Fruit fly (Drosophila melanogaster) whole organism, embryonic: ENCODE data around the gene SP555.

Source experiments
- Abd-B ChIP-seq: fragments of 200-800 bp; sonication (Bioruptor generic); optimal IDR thresholded peaks from 2 replicates; lab custom pipeline; 2018; ENCODE audit warnings: missing biosample characterization, mild to moderate bottlenecking, missing genetic modification characterization, moderate library complexity
- Antp ChIP-seq: fragments of 200-800 bp; sonication (Bioruptor generic); optimal IDR thresholded peaks from 3 replicates; lab custom pipeline; 2016; ENCODE audit warnings: missing biosample characterization, missing genetic modification characterization
- Atf-2 ChIP-seq: fragments of 200-800 bp; sonication (Bioruptor generic); optimal IDR thresholded peaks from 2 replicates; lab custom pipeline; 2016; ENCODE audit warnings: missing biosample characterization, missing genetic modification characterization
- CG10267 ChIP-seq: fragments of 200-800 bp; sonication (Bioruptor generic); optimal IDR thresholded peaks from 2 replicates; lab custom pipeline; 2018; ENCODE audit warnings: missing biosample characterization, mild to moderate bottlenecking, missing genetic modification characterization, moderate library complexity
- CG10431 ChIP-seq: fragments of 200-800 bp; sonication (Bioruptor generic); optimal IDR thresholded peaks from 3 replicates; lab custom pipeline; 2018; ENCODE audit warnings: missing biosample characterization, mild to moderate bottlenecking, missing genetic modification characterization
- CG10543 ChIP-seq: fragments of 200-800 bp; sonication (Bioruptor generic); optimal IDR thresholded peaks from 3 replicates; lab custom pipeline; 2017; ENCODE audit warnings: missing biosample characterization, mild to moderate bottlenecking, missing genetic modification characterization, moderate library complexity
- CG11093 ChIP-seq: fragments of 200-800 bp; sonication (Bioruptor generic); IDR thresholded peaks from 3 replicates; pipeline ENCODE4 v1.3.6; 2022; ENCODE audit warnings: missing biosample characterization, missing genetic modification characterization
- CG11723 ChIP-seq: fragments of 200-800 bp; sonication (Bioruptor generic); optimal IDR thresholded peaks from 2 replicates; lab custom pipeline; 2017; ENCODE audit warnings: missing biosample characterization, mild to moderate bottlenecking, missing genetic modification characterization
- CG15269 ChIP-seq: fragments of 200-800 bp; sonication (Bioruptor generic); optimal IDR thresholded peaks from 2 replicates; lab custom pipeline; 2018; ENCODE audit warnings: missing biosample characterization, mild to moderate bottlenecking, missing genetic modification characterization, moderate library complexity
- CG17912 ChIP-seq: fragments of 200-800 bp; sonication (Bioruptor generic); optimal IDR thresholded peaks from 2 replicates; lab custom pipeline; 2018; ENCODE audit warnings: missing biosample characterization, mild to moderate bottlenecking, missing genetic modification characterization
- CG2120 ChIP-seq: fragments of 200-800 bp; sonication (Bioruptor generic); optimal IDR thresholded peaks from 3 replicates; lab custom pipeline; 2016; ENCODE audit warnings: missing biosample characterization, missing genetic modification characterization
- CG3065 ChIP-seq: fragments of 200-800 bp; sonication (Bioruptor generic); optimal IDR thresholded peaks from 2 replicates; lab custom pipeline; 2016; ENCODE audit warnings: missing biosample characterization, missing genetic modification characterization
- CG32772 ChIP-seq: fragments of 200-800 bp; sonication (Bioruptor generic); IDR thresholded peaks from 2 replicates; pipeline ENCODE4 v1.3.6; 2022; ENCODE audit warnings: missing biosample characterization, missing genetic modification characterization
- CG34224 ChIP-seq: fragments of 200-800 bp; sonication (Bioruptor generic); IDR thresholded peaks from 3 replicates; pipeline ENCODE4 v1.3.6; 2022; ENCODE audit warnings: missing biosample characterization, missing genetic modification characterization; ENCODE audit not compliant: partially characterized antibody
- CG4820 ChIP-seq: fragments of 200-800 bp; sonication (Bioruptor generic); optimal IDR thresholded peaks from 3 replicates; lab custom pipeline; 2016; ENCODE audit warnings: missing biosample characterization, missing genetic modification characterization
- CG6683 ChIP-seq: fragments of 200-800 bp; sonication (Bioruptor generic); optimal IDR thresholded peaks from 2 replicates; lab custom pipeline; 2017; ENCODE audit warnings: missing biosample characterization, mild to moderate bottlenecking, missing genetic modification characterization, missing genetic modification reagents
- CG7786 ChIP-seq: fragments of 200-800 bp; sonication (Bioruptor generic); optimal IDR thresholded peaks from 2 replicates; lab custom pipeline; 2016; ENCODE audit warnings: missing biosample characterization, missing genetic modification characterization
- CG8089 ChIP-seq: fragments of 200-800 bp; sonication (Bioruptor generic); optimal IDR thresholded peaks from 3 replicates; lab custom pipeline; 2016; ENCODE audit warnings: missing biosample characterization, missing genetic modification characterization
- CG9876 ChIP-seq: fragments of 200-800 bp; sonication (Bioruptor generic); optimal IDR thresholded peaks from 2 replicates; lab custom pipeline; 2016; ENCODE audit warnings: missing biosample characterization, missing genetic modification characterization
- CTCF ChIP-seq: fragments of 200-800 bp; sonication (Bioruptor generic); optimal IDR thresholded peaks from 2 replicates; lab custom pipeline; 2017; ENCODE audit warnings: missing biosample characterization, mild to moderate bottlenecking, missing genetic modification characterization, moderate library complexity
- D19A ChIP-seq: fragments of 200-800 bp; optimal IDR thresholded peaks from 3 replicates; lab custom pipeline; 2019; ENCODE audit warnings: missing biosample characterization, mild to moderate bottlenecking, missing genetic modification characterization, moderate library complexity
- Dek ChIP-seq: fragments of 200-800 bp; sonication (Bioruptor generic); optimal IDR thresholded peaks from 3 replicates; lab custom pipeline; 2019; ENCODE audit warnings: missing biosample characterization, mild to moderate bottlenecking, missing genetic modification characterization, moderate library complexity
- Doc2 ChIP-seq: fragments of 200-800 bp; sonication (Bioruptor generic); IDR thresholded peaks from 2 replicates; pipeline ENCODE4 v1.3.6; 2022; ENCODE audit warnings: missing biosample characterization, missing genetic modification characterization
- Elba2 ChIP-seq: fragments of 200-800 bp; sonication (Bioruptor generic); optimal IDR thresholded peaks from 3 replicates; lab custom pipeline; 2016; ENCODE audit warnings: missing biosample characterization, missing genetic modification characterization
- Ets97D ChIP-seq: fragments of 200-800 bp; sonication (Bioruptor generic); optimal IDR thresholded peaks from 3 replicates; lab custom pipeline; 2016; ENCODE audit warnings: missing biosample characterization, missing genetic modification characterization
- Fer3 ChIP-seq: fragments of 200-800 bp; sonication (Bioruptor generic); optimal IDR thresholded peaks from 2 replicates; lab custom pipeline; 2018; ENCODE audit warnings: missing biosample characterization, mild to moderate bottlenecking, missing genetic modification characterization, moderate library complexity
- Hr3 ChIP-seq: fragments of 200-800 bp; sonication (Bioruptor generic); optimal IDR thresholded peaks from 3 replicates; lab custom pipeline; 2016; ENCODE audit warnings: missing biosample characterization, missing genetic modification characterization
- Myb ChIP-seq: fragments of 200-800 bp; sonication (Bioruptor generic); optimal IDR thresholded peaks from 2 replicates; lab custom pipeline; 2016; ENCODE audit warnings: missing biosample characterization, missing genetic modification characterization
- NfI ChIP-seq: fragments of 200-800 bp; sonication (Bioruptor generic); optimal IDR thresholded peaks from 3 replicates; lab custom pipeline; 2018; ENCODE audit warnings: missing biosample characterization, mild to moderate bottlenecking, missing genetic modification characterization, moderate library complexity
- Optix ChIP-seq: fragments of 200-800 bp; sonication (Bioruptor generic); IDR thresholded peaks from 3 replicates; pipeline ENCODE4 v1.3.6; 2022; ENCODE audit warnings: missing biosample characterization, missing genetic modification characterization
- Sry-β ChIP-seq: fragments of 200-800 bp; sonication (Bioruptor generic); optimal IDR thresholded peaks from 2 replicates; lab custom pipeline; 2018; ENCODE audit warnings: missing biosample characterization, mild to moderate bottlenecking, missing genetic modification characterization, moderate library complexity
- Tbp ChIP-seq: fragments of >200 bp; optimal IDR thresholded peaks from 2 replicates; lab custom pipeline; 2018; ENCODE audit warnings: missing biosample characterization, missing genetic modification characterization
- ap ChIP-seq: fragments of 200-800 bp; sonication (Bioruptor generic); IDR thresholded peaks from 2 replicates; pipeline ENCODE4 v1.3.6; 2022; ENCODE audit warnings: missing biosample characterization, missing genetic modification characterization
- ase ChIP-seq: fragments of 200-800 bp; sonication (Bioruptor generic); IDR thresholded peaks from 3 replicates; pipeline ENCODE4 v1.3.6; 2022; ENCODE audit warnings: missing biosample characterization, missing genetic modification characterization
- bbx ChIP-seq: fragments of 200-800 bp; sonication (Bioruptor generic); IDR thresholded peaks from 2 replicates; pipeline ENCODE4 v1.3.6; 2022; ENCODE audit warnings: missing biosample characterization, missing genetic modification characterization; ENCODE audit not compliant: partially characterized antibody
- crol ChIP-seq: fragments of 200-800 bp; sonication (Bioruptor generic); IDR thresholded peaks from 2 replicates; pipeline ENCODE4 v1.3.6; 2022; ENCODE audit warnings: missing biosample characterization, missing genetic modification characterization
- danr ChIP-seq: fragments of 200-800 bp; sonication (Bioruptor generic); IDR thresholded peaks from 2 replicates; pipeline ENCODE4 v1.3.6; 2022; ENCODE audit warnings: missing biosample characterization, missing genetic modification characterization
- gt ChIP-seq: fragments of 200-800 bp; sonication (Bioruptor generic); IDR thresholded peaks from 2 replicates; pipeline ENCODE4 v1.3.6; 2022; ENCODE audit warnings: missing biosample characterization, missing genetic modification characterization
- insv ChIP-seq, 2 experiments: fragments of 200-800 bp; sonication (Bioruptor generic); optimal IDR thresholded peaks; 3 replicates each; lab custom pipeline; 2016 to 2018; ENCODE audit warnings: missing biosample characterization in 2 of 2, missing genetic modification characterization in 2 of 2
- kni ChIP-seq: fragments of 200-800 bp; sonication (Bioruptor generic); optimal IDR thresholded peaks from 3 replicates; lab custom pipeline; 2017; ENCODE audit warnings: mild to moderate bottlenecking, missing biosample characterization, missing genetic modification reagents, missing genetic modification characterization
- lab ChIP-seq: fragments of 200-800 bp; sonication (Bioruptor generic); optimal IDR thresholded peaks from 3 replicates; lab custom pipeline; 2017; ENCODE audit warnings: missing biosample characterization, missing genetic modification characterization, mild to moderate bottlenecking, moderate library complexity, missing genetic modification reagents
- pb ChIP-seq: fragments of 200-800 bp; sonication (Bioruptor generic); optimal IDR thresholded peaks from 3 replicates; lab custom pipeline; 2016; ENCODE audit warnings: missing biosample characterization, missing genetic modification characterization
- pho ChIP-seq: fragments of 200-800 bp; sonication (Bioruptor generic); optimal IDR thresholded peaks from 2 replicates; lab custom pipeline; 2016; ENCODE audit warnings: missing biosample characterization, missing genetic modification characterization
- pros ChIP-seq: fragments of 200-800 bp; sonication (Bioruptor generic); optimal IDR thresholded peaks from 3 replicates; lab custom pipeline; 2019; ENCODE audit warnings: missing biosample characterization, mild to moderate bottlenecking, missing genetic modification characterization, moderate library complexity
- pum ChIP-seq: fragments of 200-800 bp; sonication (Bioruptor generic); optimal IDR thresholded peaks from 2 replicates; lab custom pipeline; 2016; ENCODE audit warnings: missing biosample characterization, missing genetic modification characterization
- slp2 ChIP-seq: fragments of 200-800 bp; sonication (Bioruptor generic); optimal IDR thresholded peaks from 2 replicates; lab custom pipeline; 2016; ENCODE audit warnings: missing biosample characterization, missing genetic modification characterization
- sqz ChIP-seq: fragments of 200-800 bp; sonication (Bioruptor generic); optimal IDR thresholded peaks from 3 replicates; lab custom pipeline; 2018; ENCODE audit warnings: missing biosample characterization, mild to moderate bottlenecking, missing genetic modification characterization
- stc ChIP-seq: fragments of 200-800 bp; sonication (Bioruptor generic); IDR thresholded peaks from 2 replicates; pipeline ENCODE4 v1.3.6; 2022; ENCODE audit warnings: missing biosample characterization, missing genetic modification characterization
- tup ChIP-seq: fragments of 200-800 bp; sonication (Bioruptor generic); optimal IDR thresholded peaks from 2 replicates; lab custom pipeline; 2016; ENCODE audit warnings: missing biosample characterization, mild to moderate bottlenecking, missing genetic modification characterization, moderate library complexity
- wdn ChIP-seq: fragments of 200-800 bp; sonication (Bioruptor generic); IDR thresholded peaks from 2 replicates; pipeline ENCODE4 v1.3.6; 2022; ENCODE audit warnings: missing biosample characterization, missing genetic modification characterization

SP555 gene

dm6 chr2L:5004677-5005463 is 32.6 kb upstream of the SP555 start (continued):
- peak; percentile 89 for TF ChIP-seq D19A (tag; lab: Kevin White, UChicago)
- peak; percentile 51 for TF ChIP-seq CG17912 (GFP tag; lab: Kevin White, UChicago)
- peak; percentile 96 for TF ChIP-seq CG15269 (tag; lab: Kevin White, UChicago)
- TF ChIP-seq Atf-2 = peak; percentile 90
- TF ChIP-seq pum = peak; percentile 93
- TF ChIP-seq Sry-β (GFP tag; lab: Kevin White, UChicago) = no peak
- peak; percentile 47 for TF ChIP-seq kni
- TF ChIP-seq ap (GFP tag; lab: Robert Waterston, UW) = peak; percentile 94
- peak; percentile 97 for TF ChIP-seq CG7786
- peak; percentile 96 for TF ChIP-seq Dek (tag; lab: Kevin White, UChicago)
- peak; percentile 90 for TF ChIP-seq pb (GFP tag; lab: Kevin White, UChicago)
- peak; percentile 68 for TF ChIP-seq CG3065 (GFP tag; lab: Kevin White, UChicago)
- TF ChIP-seq CG11093 = peak; percentile 92; the same call in 2 of the 3 replicates
- peak; percentile 92 for TF ChIP-seq CG4820 (GFP tag; lab: Kevin White, UChicago)
- TF ChIP-seq CG32772 = peak; percentile 96
- peak; percentile 95 for TF ChIP-seq CG10543 (GFP tag; lab: Kevin White, UChicago)
- peak; percentile 90 for TF ChIP-seq tup (GFP tag; lab: Kevin White, UChicago)
- peak; percentile 9 to 58 for TF ChIP-seq insv (GFP tag; optimal IDR thresholded peaks at IDR 0.05; lab: Kevin White, UChicago)
- TF ChIP-seq CG8089 (GFP tag; lab: Kevin White, UChicago) = peak; percentile 87
- TF ChIP-seq sqz = peak; percentile 81
- TF ChIP-seq CG10267 = peak; percentile 85
- TF ChIP-seq wdn (GFP tag; lab: Robert Waterston, UW) = peak; percentile 95
- peak; percentile 99 for TF ChIP-seq lab
- peak; percentile 94 for TF ChIP-seq ase
- TF ChIP-seq Doc2 (GFP tag; lab: Robert Waterston, UW) = peak; percentile 81
- peak; percentile 92 for TF ChIP-seq Hr3 (GFP tag; lab: Kevin White, UChicago)
- TF ChIP-seq CG11723 (GFP tag; lab: Kevin White, UChicago) = peak; percentile 87
- TF ChIP-seq stc = peak; percentile 95
- TF ChIP-seq danr = peak; percentile 90
- TF ChIP-seq Antp (GFP tag; lab: Kevin White, UChicago) = peak; percentile 97
- TF ChIP-seq NfI = peak; percentile 96
- TF ChIP-seq CG9876 = peak; percentile 92
- peak; percentile 65 for TF ChIP-seq CG10431 (GFP tag; lab: Kevin White, UChicago)
- TF ChIP-seq Myb (GFP tag; lab: Kevin White, UChicago) = peak; percentile 83
- TF ChIP-seq Abd-B (GFP tag; lab: Kevin White, UChicago) = peak; percentile 91
- peak; percentile 91 for TF ChIP-seq Optix
- peak; percentile 93 for TF ChIP-seq CG6683
- peak; percentile 92 for TF ChIP-seq slp2 (GFP tag; lab: Kevin White, UChicago)
- TF ChIP-seq bbx (GFP tag; lab: Robert Waterston, UW) = no peak
- TF ChIP-seq pho (GFP tag; lab: Kevin White, UChicago) = peak; percentile 97
- peak; percentile 78 for TF ChIP-seq crol
- TF ChIP-seq Elba2 (GFP tag; lab: Kevin White, UChicago) = no peak
- peak; percentile 33 for TF ChIP-seq CTCF (GFP tag; lab: Kevin White, UChicago)
- TF ChIP-seq CG34224 (GFP tag; lab: Robert Waterston, UW) = no peak
- peak; percentile 82 for TF ChIP-seq Ets97D (GFP tag; lab: Kevin White, UChicago)
- peak; percentile 97 for TF ChIP-seq Fer3 (tag; lab: Kevin White, UChicago)
- peak; percentile 99 for TF ChIP-seq CG2120 (GFP tag; lab: Kevin White, UChicago)
- peak; percentile 81 for TF ChIP-seq gt
- TF ChIP-seq pros = no peak
- no peak for TF ChIP-seq Tbp (GFP tag; lab: Kevin White, UChicago)
